Worm (Caenorhabditis elegans) whole organism, mixed stage, embryonic: ENCODE data around the gene F40F8.1.

Source experiments
- elt-3 ChIP-seq: fragments of 150-350 bp; optimal IDR thresholded peaks from 2 replicates; lab custom pipeline; 2014; ENCODE audit warnings: missing biosample characterization, missing genetic modification characterization
- nhr-237 ChIP-seq: fragments of 150-350 bp; optimal IDR thresholded peaks from 2 replicates; lab custom pipeline; 2014; ENCODE audit warnings: missing biosample characterization, missing genetic modification characterization

ce11 chrII:11089356-11089755 lies 38.1 kb upstream of the F40F8.1 start, which contains the start of gene unc-53:
- TF ChIP-seq nhr-237, result no peak
- TF ChIP-seq elt-3 (tag; lab: Kevin White, UChicago), result no peak
